Fruit fly (Drosophila melanogaster): ENCODE measurements around the gene CG13010.

CG13010 gene

DNA sequence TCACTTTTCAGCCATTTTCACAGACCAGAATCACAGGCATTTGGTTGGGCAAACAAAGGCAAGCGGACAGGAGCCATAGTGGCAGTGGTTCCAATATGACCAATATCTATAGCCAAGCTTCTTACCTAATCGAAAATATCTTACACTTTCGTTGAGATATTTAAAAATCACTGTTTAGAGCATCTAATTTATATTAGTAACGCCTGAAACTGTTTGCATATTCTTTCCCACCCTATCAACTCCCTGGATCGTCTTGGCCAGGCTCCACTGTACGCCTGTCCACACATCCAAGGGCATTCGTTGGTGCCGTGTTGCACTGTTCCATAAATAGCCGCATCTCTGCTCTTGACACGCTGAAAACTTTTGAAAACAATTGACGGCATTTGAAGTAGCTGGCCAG is 11.8 kb upstream of the CG13010 start (continued):
- TF ChIP-seq schlank (tag; optimal IDR thresholded peaks at IDR 0.05) (no peak), Lim3 (GFP tag; IDR thresholded peaks at IDR 0.05) (no peak), z (GFP tag; IDR thresholded peaks at IDR 0.05) (no peak), CG13424 (tag; optimal IDR thresholded peaks at IDR 0.05) (peak; percentile 25), pan (optimal IDR thresholded peaks at IDR 0.05) (no peak), pan (GFP tag; optimal IDR thresholded peaks at IDR 0.05 in 1 of 2, IDR thresholded peaks at IDR 0.05 in 1 of 2) (peak in 1 of 2 experiments; percentile 21), Sox102F (GFP tag; optimal IDR thresholded peaks at IDR 0.05) (peak; percentile 42), row (GFP tag; IDR thresholded peaks at IDR 0.05) (peak; percentile 55), ci (GFP tag; IDR thresholded peaks at IDR 0.05) (peak; percentile 57; the same call in 1 of the 3 replicates), Ptx1 (GFP tag; IDR thresholded peaks at IDR 0.05) (peak; percentile 42), Scr (GFP tag; IDR thresholded peaks at IDR 0.05; ENCODE audit: partially characterized antibody) (no peak), Elba2 (GFP tag; optimal IDR thresholded peaks at IDR 0.05) (no peak), hkb (optimal IDR thresholded peaks at IDR 0.05) (no peak), hkb (GFP tag; IDR thresholded peaks at IDR 0.05) (0 out of 2 replicates have a peak, but pooled peaks have one; percentile 9), Sry-δ (GFP tag; optimal IDR thresholded peaks at IDR 0.05) (no peak), CG10543 (GFP tag; optimal IDR thresholded peaks at IDR 0.05) (peak; percentile 21), dpn (GFP tag; optimal IDR thresholded peaks at IDR 0.05) (no peak), Hsf (GFP tag; optimal IDR thresholded peaks at IDR 0.05) (peak; percentile 25), Awh (GFP tag; IDR thresholded peaks at IDR 0.05) (no peak), Taf1 (GFP tag; IDR thresholded peaks at IDR 0.05) (no peak), emc (GFP tag; optimal IDR thresholded peaks at IDR 0.05) (no peak), CG4820 (GFP tag; optimal IDR thresholded peaks at IDR 0.05) (no peak), CG2712 (tag; optimal IDR thresholded peaks at IDR 0.05) (peak; percentile 12), otp (GFP tag; IDR thresholded peaks at IDR 0.05) (0 out of 3 replicates have a peak, but pooled peaks have one; percentile 40), ewg (GFP tag; optimal IDR thresholded peaks at IDR 0.05) (no peak), prd (optimal IDR thresholded peaks at IDR 0.05) (no peak), prd (GFP tag; IDR thresholded peaks at IDR 0.05) (peak; percentile 33; the same call in 1 of the 3 replicates), CG4404 (GFP tag; IDR thresholded peaks at IDR 0.05) (no peak), gfzf (GFP tag; optimal IDR thresholded peaks at IDR 0.05) (no peak)

DNA sequence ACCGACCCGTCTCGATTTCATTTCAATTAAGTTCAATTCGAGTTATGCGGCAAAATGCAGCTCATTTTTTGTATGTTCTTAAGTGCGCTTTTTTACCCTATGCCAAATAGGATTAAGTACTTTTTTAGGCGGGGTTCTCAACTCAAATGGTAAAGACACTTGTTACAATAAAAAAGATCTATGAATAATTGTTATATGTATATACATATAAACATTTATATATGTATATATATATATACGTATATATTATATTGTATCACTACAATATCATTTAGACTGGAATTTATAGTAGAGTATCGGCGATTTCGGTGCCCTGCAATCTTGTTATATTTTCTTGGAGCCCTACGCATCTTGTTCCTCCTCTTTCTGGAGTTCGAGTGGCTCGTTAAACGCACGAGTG is 11.2 kb upstream of the CG13010 start:
- peak; percentile 29 for TF ChIP-seq gem (tag; optimal IDR thresholded peaks at IDR 0.05)
- peak; percentile 15 for TF ChIP-seq nmo (GFP tag; optimal IDR thresholded peaks at IDR 0.05)
- peak; percentile 34 for TF ChIP-seq CG2712 (tag; optimal IDR thresholded peaks at IDR 0.05)
- TF ChIP-seq bsh (GFP tag; optimal IDR thresholded peaks at IDR 0.05), result peak in 1 of 2 experiments; percentile 55
- TF ChIP-seq Hr78 (GFP tag; optimal IDR thresholded peaks at IDR 0.05), result no peak
- TF ChIP-seq zen (tag; optimal IDR thresholded peaks at IDR 0.05), result no peak
- TF ChIP-seq CG2129 (GFP tag; IDR thresholded peaks at IDR 0.05; ENCODE audit: partially characterized antibody), result no peak
- TF ChIP-seq Hmx (GFP tag; optimal IDR thresholded peaks at IDR 0.05), result no peak
- TF ChIP-seq D19A (tag; optimal IDR thresholded peaks at IDR 0.05), result peak; percentile 92
- TF ChIP-seq Blimp-1 (GFP tag; optimal IDR thresholded peaks at IDR 0.05), result peak; percentile 29
- TF ChIP-seq CG7372 (GFP tag; IDR thresholded peaks at IDR 0.05), result no peak
- no peak for TF ChIP-seq Lim3 (GFP tag; IDR thresholded peaks at IDR 0.05)
- TF ChIP-seq fd96Cb (tag; optimal IDR thresholded peaks at IDR 0.05), result peak; percentile 25

All from whole organism, embryonic.